Worm (Caenorhabditis elegans) whole organism, young adult: ENCODE measurements around the gene srj-54.

Experiments used
- C17E4.6 ChIP-seq: fragments of 200-800 bp; sonication (Bioruptor generic); IDR thresholded peaks from 2 replicates; pipeline ENCODE4 v1.3.6; 2022; ENCODE audit warnings: missing genetic modification reagents, missing genetic modification characterization, missing compliant biosample characterization
- F23B12.7 ChIP-seq: sonication (generic microtip); optimal IDR thresholded peaks from 2 replicates; lab custom pipeline; 2017; ENCODE audit warnings: missing genetic modification characterization, mild to moderate bottlenecking, missing compliant biosample characterization, antibody characterized with exemption, moderate library complexity; ENCODE audit not compliant: insufficient read depth
- F33H1.4 ChIP-seq: fragments of 200-800 bp; sonication (Bioruptor generic); IDR thresholded peaks from 2 replicates; pipeline ENCODE4 v1.3.6; 2022; ENCODE audit warnings: missing genetic modification reagents, missing genetic modification characterization, missing compliant biosample characterization
- F52B5.7 ChIP-seq: sonication (generic microtip); optimal IDR thresholded peaks from 2 replicates; lab custom pipeline; 2016; ENCODE audit warnings: mild to moderate bottlenecking, missing genetic modification characterization, missing compliant biosample characterization
- F57A8.1 ChIP-seq: fragments of 200-800 bp; sonication (Bioruptor generic); optimal IDR thresholded peaks from 2 replicates; lab custom pipeline; 2018; ENCODE audit warnings: mild to moderate bottlenecking, missing genetic modification characterization, moderate library complexity, missing compliant biosample characterization
- F57C9.4 ChIP-seq: sonication (generic microtip); optimal IDR thresholded peaks from 2 replicates; lab custom pipeline; 2017; ENCODE audit warnings: mild to moderate bottlenecking, missing genetic modification characterization, missing compliant biosample characterization
- Y53G8AR.9 ChIP-seq: fragments of 200-800 bp; sonication (Bioruptor generic); conservative IDR thresholded peaks from 2 replicates; pipeline ENCODE4 v1.3.6; 2022; ENCODE audit warnings: missing genetic modification reagents, missing genetic modification characterization, missing compliant biosample characterization
- Y67H2A.10 ChIP-seq: fragments of 200-800 bp; sonication (Bioruptor generic); conservative IDR thresholded peaks from 2 replicates; pipeline ENCODE4 v1.3.6; 2022; ENCODE audit warnings: missing genetic modification reagents, missing genetic modification characterization, missing compliant biosample characterization
- Y79H2A.3 ChIP-seq: fragments of 200-800 bp; sonication (Bioruptor generic); conservative IDR thresholded peaks from 2 replicates; pipeline ENCODE4 v1.3.6; 2022; ENCODE audit warnings: missing genetic modification reagents, missing genetic modification characterization, missing compliant biosample characterization
- ZK185.1 ChIP-seq: sonication (generic microtip); optimal IDR thresholded peaks from 2 replicates; lab custom pipeline; 2016; ENCODE audit warnings: mild to moderate bottlenecking, missing genetic modification characterization, missing compliant biosample characterization; ENCODE audit not compliant: poor library complexity, severe bottlenecking
- aptf-3 ChIP-seq: fragments of 200-800 bp; sonication (Bioruptor generic); IDR thresholded peaks from 2 replicates; pipeline ENCODE4 v1.3.6; 2022; ENCODE audit warnings: missing genetic modification characterization, missing compliant biosample characterization
- ceh-100 ChIP-seq: fragments of 200-800 bp; sonication (Bioruptor generic); IDR thresholded peaks from 2 replicates; pipeline ENCODE4 v1.3.6; 2022; ENCODE audit warnings: missing genetic modification reagents, missing genetic modification characterization, missing compliant biosample characterization
- dpl-1 ChIP-seq: fragments of 150-350 bp; optimal IDR thresholded peaks from 2 replicates; lab custom pipeline; 2014; ENCODE audit warnings: missing biosample characterization, missing genetic modification reagents, missing genetic modification characterization
- efl-1 ChIP-seq: fragments of 150-350 bp; optimal IDR thresholded peaks from 2 replicates; lab custom pipeline; 2014; ENCODE audit warnings: missing biosample characterization, missing genetic modification reagents, missing genetic modification characterization
- ekl-4 ChIP-seq: fragments of 200-800 bp; sonication (Bioruptor generic); IDR thresholded peaks from 2 replicates; pipeline ENCODE4 v1.3.6; 2022; ENCODE audit warnings: missing genetic modification reagents, missing genetic modification characterization, missing compliant biosample characterization
- fkh-3 ChIP-seq: sonication (generic microtip); optimal IDR thresholded peaks from 2 replicates; lab custom pipeline; 2016; ENCODE audit warnings: mild to moderate bottlenecking, missing genetic modification characterization, missing compliant biosample characterization
- hlh-12 ChIP-seq: sonication (generic microtip); optimal IDR thresholded peaks from 2 replicates; lab custom pipeline; 2016; ENCODE audit warnings: missing genetic modification characterization, missing compliant biosample characterization
- hmg-1.2 ChIP-seq: fragments of 200-800 bp; sonication (Bioruptor generic); IDR thresholded peaks from 2 replicates; pipeline ENCODE4 v1.3.6; 2022; ENCODE audit warnings: missing genetic modification reagents, missing genetic modification characterization, missing compliant biosample characterization
- hmg-20 ChIP-seq: fragments of 200-800 bp; sonication (Bioruptor generic); IDR thresholded peaks from 2 replicates; pipeline ENCODE4 v1.3.6; 2022; ENCODE audit warnings: missing genetic modification reagents, missing genetic modification characterization, missing compliant biosample characterization
- hrde-1 ChIP-seq: sonication (generic microtip); optimal IDR thresholded peaks from 2 replicates; lab custom pipeline; 2016; ENCODE audit warnings: missing genetic modification characterization, mild to moderate bottlenecking, missing compliant biosample characterization, moderate library complexity, missing genotype, missing genetic modification reagents, borderline replicate concordance
- let-526 ChIP-seq: fragments of 200-800 bp; sonication (Bioruptor generic); IDR thresholded peaks from 2 replicates; pipeline ENCODE4 v1.3.6; 2022; ENCODE audit warnings: missing genetic modification reagents, missing genetic modification characterization, missing compliant biosample characterization
- lin-40 ChIP-seq: sonication (generic microtip); optimal IDR thresholded peaks from 2 replicates; lab custom pipeline; 2016; ENCODE audit warnings: missing genetic modification characterization, mild to moderate bottlenecking, missing compliant biosample characterization, missing genotype, missing genetic modification reagents
- madf-6 ChIP-seq: fragments of 200-800 bp; sonication (Bioruptor generic); IDR thresholded peaks from 2 replicates; pipeline ENCODE4 v1.3.6; 2022; ENCODE audit warnings: missing genetic modification reagents, missing genetic modification characterization, missing compliant biosample characterization
- madf-8 ChIP-seq: fragments of 200-800 bp; sonication (Bioruptor generic); conservative IDR thresholded peaks from 2 replicates; pipeline ENCODE4 v1.3.6; 2022; ENCODE audit warnings: missing genetic modification reagents, missing genetic modification characterization, missing compliant biosample characterization
- mxl-1 ChIP-seq: sonication (generic microtip); optimal IDR thresholded peaks from 2 replicates; lab custom pipeline; 2016; ENCODE audit warnings: missing genetic modification characterization, missing compliant biosample characterization
- nfya-2 ChIP-seq: fragments of 200-800 bp; sonication (Bioruptor generic); IDR thresholded peaks from 2 replicates; pipeline ENCODE4 v1.3.6; 2022; ENCODE audit warnings: missing genetic modification reagents, missing genetic modification characterization, missing compliant biosample characterization
- nfyb-1 ChIP-seq: fragments of 200-800 bp; sonication (Bioruptor generic); IDR thresholded peaks from 2 replicates; pipeline ENCODE4 v1.3.6; 2022; ENCODE audit warnings: missing genetic modification reagents, missing genetic modification characterization, missing compliant biosample characterization
- nhr-120 ChIP-seq: fragments of 200-800 bp; sonication (Bioruptor generic); IDR thresholded peaks from 2 replicates; pipeline ENCODE4 v1.3.6; 2022; ENCODE audit warnings: missing genetic modification characterization, missing compliant biosample characterization
- somi-1 ChIP-seq: fragments of 200-800 bp; sonication (Bioruptor generic); optimal IDR thresholded peaks from 2 replicates; lab custom pipeline; 2018; ENCODE audit warnings: mild to moderate bottlenecking, missing genetic modification characterization, missing compliant biosample characterization
- tlf-1 ChIP-seq: fragments of 200-800 bp; sonication (Bioruptor generic); optimal IDR thresholded peaks from 2 replicates; lab custom pipeline; 2018; ENCODE audit warnings: mild to moderate bottlenecking, missing genetic modification characterization, missing compliant biosample characterization
- unc-62 ChIP-seq: fragments of 150-350 bp; optimal IDR thresholded peaks from 2 replicates; lab custom pipeline; 2014; ENCODE audit warnings: missing biosample characterization, missing genetic modification reagents, missing genetic modification characterization
- ztf-28 ChIP-seq: fragments of 200-800 bp; sonication (Bioruptor generic); IDR thresholded peaks from 2 replicates; pipeline ENCODE4 v1.3.6; 2022; ENCODE audit warnings: missing genetic modification reagents, missing genetic modification characterization, missing compliant biosample characterization
- ztf-3 ChIP-seq: fragments of 200-800 bp; sonication (Bioruptor generic); optimal IDR thresholded peaks from 2 replicates; lab custom pipeline; 2018; ENCODE audit warnings: mild to moderate bottlenecking, missing genetic modification characterization, missing compliant biosample characterization
- ztf-6 ChIP-seq: fragments of 200-800 bp; sonication (Bioruptor generic); IDR thresholded peaks from 2 replicates; pipeline ENCODE4 v1.3.6; 2022; ENCODE audit warnings: missing genetic modification reagents, missing genetic modification characterization, missing compliant biosample characterization

Gene srj-54

ce11 chrV:2859738-2860137 lies at the start of gene srj-54:
TSS of gene srj-54 (minus strand) at chrV:2859838.
- no peak for TF ChIP-seq somi-1 (GFP tag; lab: Kevin White, UChicago)
- no peak for TF ChIP-seq F57A8.1 (GFP tag; lab: Kevin White, UChicago)
- TF ChIP-seq madf-8 (GFP tag; lab: Robert Waterston, UW), result no peak
- no peak for TF ChIP-seq unc-62
- TF ChIP-seq nfyb-1, result no peak
- no peak for TF ChIP-seq hmg-1.2 (GFP tag; lab: Robert Waterston, UW)
- no peak for TF ChIP-seq mxl-1 (tag; lab: Kevin White, UChicago)
- TF ChIP-seq let-526, result no peak
- no peak for TF ChIP-seq hmg-20 (GFP tag; lab: Robert Waterston, UW)
- no peak for TF ChIP-seq aptf-3 (GFP tag; lab: Robert Waterston, UW)
- no peak for TF ChIP-seq hrde-1 (tag; lab: Kevin White, UChicago)
- TF ChIP-seq F23B12.7, result no peak
- no peak for TF ChIP-seq madf-6 (GFP tag; lab: Robert Waterston, UW)
- TF ChIP-seq Y67H2A.10, result no peak
- no peak for TF ChIP-seq dpl-1 (GFP tag; lab: Kevin White, UChicago)
- TF ChIP-seq hlh-12 (tag; lab: Kevin White, UChicago), result no peak
- no peak for TF ChIP-seq efl-1 (GFP tag; lab: Kevin White, UChicago)

DNA sequence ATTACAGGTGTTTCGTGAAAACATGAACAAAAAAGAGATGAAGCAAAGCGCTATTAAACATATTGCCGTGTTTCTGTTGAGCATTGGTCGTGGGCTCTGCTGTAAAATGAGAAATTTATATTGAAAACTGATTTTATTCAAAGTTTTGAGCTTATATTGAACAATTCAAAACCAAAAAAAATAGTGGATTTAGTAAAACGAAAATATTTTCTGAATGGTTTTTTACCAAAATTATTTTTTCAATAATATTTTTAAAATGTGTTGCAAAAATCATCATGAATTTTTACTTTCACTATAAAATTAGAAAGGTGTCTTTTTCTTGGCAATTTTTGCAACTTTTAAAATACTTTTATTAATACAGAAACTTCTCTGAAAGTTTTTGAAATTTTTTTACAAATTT lies 43.6 kb upstream of the srj-54 start, which contains the start of gene C31B8.7:
Gene C31B8.7, minus strand, starts transcription at position 101 of the 400 bp plus-strand sequence.
- TF ChIP-seq fkh-3 (tag; lab: Kevin White, UChicago) (no peak), F57C9.4 (no peak), nhr-120 (GFP tag; lab: Robert Waterston, UW) (no peak), F33H1.4 (no peak), ceh-100 (GFP tag; lab: Robert Waterston, UW) (no peak)
- TF ChIP-seq, all 124 proteins: peak for 0

ce11 chrV:2899867-2900266 lies 40.2 kb upstream of the srj-54 start, which contains the start of gene str-46:
TSS of gene str-46 (minus strand) at chrV:2899967.
- TF ChIP-seq lin-40 (tag; lab: Kevin White, UChicago) (no peak), ekl-4 (GFP tag; lab: Robert Waterston, UW) (no peak), F52B5.7 (tag; lab: Kevin White, UChicago) (no peak), ztf-28 (no peak), madf-8 (GFP tag; lab: Robert Waterston, UW) (no peak), ZK185.1 (tag; lab: Kevin White, UChicago) (no peak), Y53G8AR.9 (GFP tag; lab: Robert Waterston, UW) (no peak), tlf-1 (GFP tag; lab: Kevin White, UChicago) (no peak), fkh-3 (tag; lab: Kevin White, UChicago) (no peak), Y79H2A.3 (GFP tag; lab: Robert Waterston, UW) (no peak), ztf-6 (GFP tag; lab: Robert Waterston, UW) (no peak)

DNA sequence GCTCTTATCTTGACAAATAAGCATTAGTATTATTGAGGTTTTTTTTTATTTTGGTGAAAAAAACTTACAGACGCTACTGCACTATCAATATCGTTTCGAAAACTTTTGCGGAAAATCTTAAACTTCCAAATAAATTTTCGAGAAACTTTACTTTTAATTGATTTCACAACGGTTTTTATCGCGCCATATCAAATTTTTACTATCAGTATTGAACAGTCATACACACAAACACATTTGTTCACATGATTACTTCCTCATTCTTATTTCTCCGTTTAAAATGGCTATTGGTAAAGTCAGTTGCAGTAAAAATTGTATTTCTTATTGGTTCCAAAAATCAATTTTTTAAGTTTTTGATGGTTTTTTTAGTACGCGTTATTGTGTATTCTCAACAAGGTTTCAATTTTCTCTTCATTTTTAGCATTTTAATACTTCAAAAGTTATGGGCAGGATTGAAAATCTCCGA lies 36.6 kb upstream of the srj-54 start, which contains the start of gene pals-32:
Gene pals-32, plus strand, starts transcription at position 413 of the 463 bp plus-strand sequence.
- no peak for TF ChIP-seq unc-62
- TF ChIP-seq fkh-3 (tag; lab: Kevin White, UChicago), result no peak
- TF ChIP-seq nfya-2, result no peak
- no peak for TF ChIP-seq hmg-20 (GFP tag; lab: Robert Waterston, UW)
- TF ChIP-seq C17E4.6 (GFP tag; lab: Robert Waterston, UW), result no peak
- no peak for TF ChIP-seq ztf-3
